Worm (Caenorhabditis elegans): ENCODE measurements around the gene arx-4.

DNA sequence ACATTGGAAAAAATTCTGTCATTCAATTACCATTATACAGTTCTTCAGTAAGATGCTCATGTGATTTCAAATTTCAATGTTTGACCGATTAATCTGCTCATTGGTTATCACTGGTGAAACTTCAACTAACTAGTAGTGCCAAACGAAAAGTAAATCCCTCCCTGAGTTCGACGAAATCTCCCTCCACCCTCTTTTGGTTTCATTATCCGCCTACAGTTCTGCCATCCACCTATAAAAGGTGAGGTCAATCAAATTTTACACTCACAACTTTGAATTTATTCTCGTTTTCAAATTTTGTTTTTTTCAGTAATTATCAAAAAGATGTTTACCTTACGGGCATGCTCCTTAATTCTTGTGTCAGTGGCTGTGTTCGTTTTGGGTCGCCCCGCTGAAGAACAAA is 19.5 kb upstream of the arx-4 start, which contains the start of gene far-8:
- TF ChIP-seq ces-1 (GFP tag; optimal IDR thresholded peaks at IDR 0.05) (no peak), sem-2 (GFP tag; optimal IDR thresholded peaks at IDR 0.05) (no peak), lin-13 (tag; optimal IDR thresholded peaks at IDR 0.05) (no peak), snpc-4 (tag; optimal IDR thresholded peaks at IDR 0.05) (no peak), blmp-1 (tag; optimal IDR thresholded peaks at IDR 0.05) (no peak), unc-62 (GFP tag; optimal IDR thresholded peaks at IDR 0.05) (no peak), nhr-76 (tag; optimal IDR thresholded peaks at IDR 0.05) (no peak)

Data from whole organism, mixed stage, embryonic.